Worm (Caenorhabditis elegans) whole organism, mixed stage, embryonic: ENCODE data around the gene feh-1.

Source experiments
- M03D4.4 ChIP-seq: sonication (generic microtip); optimal IDR thresholded peaks from 2 replicates; lab custom pipeline; 2017; ENCODE audit warnings: mild to moderate bottlenecking, missing genetic modification characterization, missing compliant biosample characterization
- bed-3 ChIP-seq: fragments of 200-800 bp; sonication (Bioruptor generic); optimal IDR thresholded peaks from 3 replicates; lab custom pipeline; 2018; ENCODE audit warnings: mild to moderate bottlenecking, missing genetic modification characterization, moderate library complexity, missing compliant biosample characterization
- blmp-1 ChIP-seq: fragments of 150-350 bp; optimal IDR thresholded peaks from 2 replicates; lab custom pipeline; 2014; ENCODE audit warnings: missing biosample characterization, missing genetic modification characterization
- ceh-39 ChIP-seq: fragments of 150-350 bp; optimal IDR thresholded peaks from 2 replicates; lab custom pipeline; 2014; ENCODE audit warnings: missing biosample characterization, missing genetic modification characterization
- ceh-43 ChIP-seq: fragments of 200-800 bp; sonication (Bioruptor generic); optimal IDR thresholded peaks from 2 replicates; lab custom pipeline; 2018; ENCODE audit warnings: mild to moderate bottlenecking, missing genetic modification characterization, moderate library complexity, missing compliant biosample characterization
- ceh-83 ChIP-seq: fragments of 200-800 bp; sonication (Bioruptor generic); optimal IDR thresholded peaks from 2 replicates; lab custom pipeline; 2018; ENCODE audit warnings: mild to moderate bottlenecking, missing genetic modification characterization, missing compliant biosample characterization
- ces-1 ChIP-seq: fragments of 150-350 bp; optimal IDR thresholded peaks from 2 replicates; lab custom pipeline; 2014; ENCODE audit warnings: missing biosample characterization, missing genetic modification reagents, missing genetic modification characterization
- drap-1 ChIP-seq: fragments of 200-800 bp; sonication (Bioruptor generic); optimal IDR thresholded peaks from 3 replicates; lab custom pipeline; 2018; ENCODE audit warnings: mild to moderate bottlenecking, missing genetic modification characterization, missing compliant biosample characterization
- elt-1 ChIP-seq: sonication (generic microtip); optimal IDR thresholded peaks from 2 replicates; lab custom pipeline; 2017; ENCODE audit warnings: missing genetic modification characterization, mild to moderate bottlenecking, missing compliant biosample characterization, antibody characterized with exemption, moderate library complexity, borderline replicate concordance; ENCODE audit not compliant: insufficient read depth
- elt-3 ChIP-seq: fragments of 150-350 bp; optimal IDR thresholded peaks from 2 replicates; lab custom pipeline; 2014; ENCODE audit warnings: missing biosample characterization, missing genetic modification characterization
- flh-1 ChIP-seq: fragments of 200-800 bp; sonication (Bioruptor generic); optimal IDR thresholded peaks from 2 replicates; lab custom pipeline; 2018; ENCODE audit warnings: mild to moderate bottlenecking, missing genetic modification characterization, moderate library complexity, missing compliant biosample characterization
- ham-2 ChIP-seq: fragments of 200-800 bp; sonication (Bioruptor generic); optimal IDR thresholded peaks from 2 replicates; lab custom pipeline; 2018; ENCODE audit warnings: mild to moderate bottlenecking, missing genetic modification characterization, missing compliant biosample characterization
- hlh-1 ChIP-seq: fragments of 150-350 bp; optimal IDR thresholded peaks from 2 replicates; lab custom pipeline; 2014; ENCODE audit warnings: missing biosample characterization, missing genetic modification reagents, missing genetic modification characterization
- lin-13 ChIP-seq: fragments of 150-350 bp; optimal IDR thresholded peaks from 2 replicates; lab custom pipeline; 2014; ENCODE audit warnings: missing biosample characterization, missing genetic modification characterization
- lin-32 ChIP-seq: fragments of 200-800 bp; sonication (Bioruptor generic); optimal IDR thresholded peaks from 2 replicates; lab custom pipeline; 2018; ENCODE audit warnings: mild to moderate bottlenecking, missing genetic modification characterization, missing compliant biosample characterization
- lsy-2 ChIP-seq: fragments of 150-350 bp; optimal IDR thresholded peaks from 2 replicates; lab custom pipeline; 2014; ENCODE audit warnings: missing biosample characterization, missing genetic modification characterization
- mab-5 ChIP-seq: fragments of 150-350 bp; optimal IDR thresholded peaks from 2 replicates; lab custom pipeline; 2014; ENCODE audit warnings: missing biosample characterization, missing genetic modification characterization
- mep-1 ChIP-seq: fragments of 150-350 bp; optimal IDR thresholded peaks from 2 replicates; lab custom pipeline; 2017; ENCODE audit warnings: missing biosample characterization, missing genetic modification reagents, missing genetic modification characterization, inconsistent platforms
- mls-2 ChIP-seq: sonication (generic microtip); optimal IDR thresholded peaks from 2 replicates; lab custom pipeline; 2016; ENCODE audit warnings: mild to moderate bottlenecking, missing genetic modification characterization, moderate library complexity, missing compliant biosample characterization
- nhr-12 ChIP-seq: fragments of 150-350 bp; optimal IDR thresholded peaks from 2 replicates; lab custom pipeline; 2014; ENCODE audit warnings: missing biosample characterization, missing genetic modification characterization
- nhr-237 ChIP-seq: fragments of 150-350 bp; optimal IDR thresholded peaks from 2 replicates; lab custom pipeline; 2014; ENCODE audit warnings: missing biosample characterization, missing genetic modification characterization
- nhr-28 ChIP-seq: fragments of 150-350 bp; optimal IDR thresholded peaks from 2 replicates; lab custom pipeline; 2014; ENCODE audit warnings: missing biosample characterization, missing genetic modification characterization
- sem-2 ChIP-seq: fragments of 200-800 bp; sonication (Bioruptor generic); optimal IDR thresholded peaks from 2 replicates; lab custom pipeline; 2018; ENCODE audit warnings: mild to moderate bottlenecking, missing genetic modification characterization, missing compliant biosample characterization
- snpc-4 ChIP-seq: fragments of 150-350 bp; optimal IDR thresholded peaks from 2 replicates; lab custom pipeline; 2014; ENCODE audit warnings: missing biosample characterization, missing genetic modification characterization
- sptf-1 ChIP-seq: sonication (generic microtip); optimal IDR thresholded peaks from 2 replicates; lab custom pipeline; 2017; ENCODE audit warnings: mild to moderate bottlenecking, missing genetic modification characterization, moderate library complexity, missing compliant biosample characterization
- tbx-8 ChIP-seq: fragments of 200-800 bp; sonication (Bioruptor generic); optimal IDR thresholded peaks from 2 replicates; lab custom pipeline; 2018; ENCODE audit warnings: mild to moderate bottlenecking, missing genetic modification characterization, moderate library complexity, missing compliant biosample characterization
- unc-39 ChIP-seq: fragments of 150-350 bp; optimal IDR thresholded peaks from 2 replicates; lab custom pipeline; 2014; ENCODE audit warnings: missing biosample characterization, missing genetic modification characterization
- zip-8 ChIP-seq: fragments of 150-350 bp; optimal IDR thresholded peaks from 2 replicates; lab custom pipeline; 2014; ENCODE audit warnings: missing biosample characterization, missing genetic modification characterization

The feh-1 gene

ce11 chrIII:2551981-2552380 is 2.3 kb downstream of the feh-1 start:
- TF ChIP-seq zip-8 (tag; lab: Kevin White, UChicago) (peak; percentile 94), drap-1 (GFP tag; lab: Kevin White, UChicago) (no peak)

DNA sequence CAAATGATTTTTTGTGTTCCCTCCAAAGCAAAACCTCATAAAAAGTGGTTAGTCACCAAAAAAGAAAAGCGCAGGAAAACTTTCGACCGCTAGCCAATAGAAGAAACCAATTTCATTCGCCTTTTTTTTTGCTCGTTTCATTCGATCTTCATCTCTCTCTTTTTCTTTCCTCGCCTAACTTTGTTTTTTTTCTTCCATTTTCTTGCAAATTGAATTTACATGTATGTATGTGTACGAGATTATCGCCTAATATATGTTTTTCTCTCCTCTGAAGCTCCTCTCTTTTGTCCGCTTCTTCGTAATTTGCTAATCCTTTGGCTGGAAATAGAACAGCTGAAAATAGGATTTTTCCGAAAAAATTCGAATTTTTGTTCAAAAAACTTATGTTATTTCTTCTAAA is 2.7 kb downstream of the feh-1 start:
- TF ChIP-seq M03D4.4 (tag; lab: Kevin White, UChicago) (no peak), drap-1 (GFP tag; lab: Kevin White, UChicago) (no peak), bed-3 (no peak), ces-1 (peak; percentile 93)

ce11 chrIII:2553579-2553978 is 3.9 kb downstream of the feh-1 start:
- TF ChIP-seq drap-1 (GFP tag; lab: Kevin White, UChicago) (no peak), nhr-237 (tag; lab: Kevin White, UChicago) (no peak), snpc-4 (no peak), elt-3 (no peak), ceh-83 (GFP tag; lab: Kevin White, UChicago) (no peak), mls-2 (tag; lab: Kevin White, UChicago) (no peak), flh-1 (no peak), ceh-39 (tag; lab: Kevin White, UChicago) (no peak), mep-1 (tag; lab: Kevin White, UChicago) (no peak), nhr-12 (tag; lab: Kevin White, UChicago) (no peak), sptf-1 (tag; lab: Kevin White, UChicago) (no peak), bed-3 (no peak), nhr-28 (no peak), blmp-1 (tag; lab: Kevin White, UChicago) (no peak), lsy-2 (tag; lab: Kevin White, UChicago) (no peak), mab-5 (tag; lab: Kevin White, UChicago) (no peak), sem-2 (GFP tag; lab: Kevin White, UChicago) (no peak)

- TF ChIP-seq sptf-1 (tag; lab: Kevin White, UChicago) (peak; percentile 51), ham-2 (GFP tag; lab: Kevin White, UChicago) (no peak)
Measured at ce11 chrIII:2560763-2561162, 11.0 kb downstream of the feh-1 start.

DNA sequence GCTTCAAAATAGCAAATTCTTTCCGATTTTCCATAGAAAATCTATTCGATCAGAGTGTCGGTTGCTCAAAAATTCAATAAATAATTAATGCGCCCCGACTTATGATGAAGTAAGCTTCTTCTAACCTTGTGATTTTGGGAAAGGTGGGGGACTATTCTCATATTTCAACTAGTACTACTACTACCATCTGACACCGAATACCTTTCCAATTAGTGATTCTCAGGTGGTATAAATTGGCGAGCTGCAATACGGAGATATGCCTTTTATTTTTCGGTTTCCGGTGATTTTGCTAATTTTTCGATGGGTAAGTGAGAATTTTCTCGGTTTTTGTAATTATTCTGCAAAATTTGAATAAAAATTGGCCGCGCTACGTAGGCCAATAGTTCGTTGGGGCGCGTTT is 11.7 kb downstream of the feh-1 start, which contains the start of gene nhr-239:
TSS of gene nhr-239 (plus strand) at position 301 of the 400 bp plus-strand sequence.
- TF ChIP-seq lin-32 (GFP tag; lab: Kevin White, UChicago) (no peak), bed-3 (no peak), ces-1 (no peak), nhr-237 (tag; lab: Kevin White, UChicago) (no peak), elt-1 (no peak), unc-39 (tag; lab: Kevin White, UChicago) (no peak), M03D4.4 (tag; lab: Kevin White, UChicago) (no peak), lsy-2 (tag; lab: Kevin White, UChicago) (no peak), ceh-43 (GFP tag; lab: Kevin White, UChicago) (no peak), tbx-8 (GFP tag; lab: Kevin White, UChicago) (no peak), nhr-12 (tag; lab: Kevin White, UChicago) (no peak), ceh-39 (tag; lab: Kevin White, UChicago) (no peak)

DNA sequence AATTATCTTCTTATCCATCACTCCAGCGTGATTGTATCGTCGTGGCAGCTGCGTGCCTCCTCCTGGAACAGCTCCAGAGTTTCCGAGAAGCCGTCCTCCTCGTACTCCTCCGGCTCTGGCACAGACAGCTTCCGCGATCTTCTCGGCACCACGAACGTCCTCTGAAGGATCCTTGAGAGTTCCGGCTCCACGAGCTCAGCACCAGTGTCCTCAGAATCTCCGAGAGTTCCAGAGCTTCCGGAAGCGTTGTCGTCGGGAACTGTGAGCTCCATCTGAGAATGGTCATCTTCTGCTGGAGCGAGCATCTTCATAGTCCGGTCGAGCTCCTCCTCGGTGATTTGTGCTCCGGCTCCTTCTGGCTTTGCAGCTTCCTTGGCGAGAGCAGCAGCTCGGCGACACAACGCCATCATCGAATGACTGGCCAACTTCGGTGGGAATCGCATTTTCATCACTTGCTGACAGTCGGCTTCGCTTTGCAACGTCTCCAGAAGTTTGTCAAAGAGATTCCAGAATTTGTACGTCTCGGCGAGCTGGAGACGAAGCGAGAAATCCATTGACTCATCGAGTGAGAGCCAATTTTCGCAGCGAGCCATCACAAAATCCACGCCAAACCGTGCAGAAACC is 13.4 kb downstream of the feh-1 start:
- TF ChIP-seq snpc-4: no peak
- no peak for TF ChIP-seq lin-13 (tag; lab: Kevin White, UChicago)
- TF ChIP-seq mep-1 (tag; lab: Kevin White, UChicago): no peak
- TF ChIP-seq M03D4.4 (tag; lab: Kevin White, UChicago): no peak
- TF ChIP-seq hlh-1 (tag; lab: Kevin White, UChicago): no peak
- TF ChIP-seq ceh-43 (GFP tag; lab: Kevin White, UChicago): no peak
- TF ChIP-seq, all 35 proteins: peak for 0
